Worm (Caenorhabditis elegans) whole organism, L1 larva: Measurements from ENCODE around the gene F22F7.4.
A peak's percentile ranks its signal among the peaks of the same experiment; 100 is the strongest.

ENCODE experiments used
- C16A3.4 ChIP-seq: fragments of 150-350 bp; optimal IDR thresholded peaks from 2 replicates; lab custom pipeline; 2014; ENCODE audit warnings: missing biosample characterization, missing genetic modification characterization
- F16B12.6 ChIP-seq: fragments of 150-350 bp; optimal IDR thresholded peaks from 2 replicates; lab custom pipeline; 2014; ENCODE audit warnings: missing biosample characterization, missing genetic modification characterization
- Y116A8C.19 ChIP-seq: sonication (generic microtip); optimal IDR thresholded peaks from 2 replicates; lab custom pipeline; 2016; ENCODE audit warnings: missing compliant biosample characterization, missing genetic modification characterization, borderline replicate concordance
- alr-1 ChIP-seq: fragments of 200-800 bp; sonication (Bioruptor generic); optimal IDR thresholded peaks from 2 replicates; lab custom pipeline; 2018; ENCODE audit warnings: borderline replicate concordance, mild to moderate bottlenecking, missing genetic modification characterization, missing compliant biosample characterization
- ama-1 ChIP-seq: fragments of 150-350 bp; optimal IDR thresholded peaks from 2 replicates; lab custom pipeline; 2014
- ceh-63 ChIP-seq: fragments of 200-800 bp; sonication (Bioruptor generic); optimal IDR thresholded peaks from 2 replicates; lab custom pipeline; 2018; ENCODE audit warnings: mild to moderate bottlenecking, missing genetic modification characterization, missing compliant biosample characterization
- ceh-82 ChIP-seq, 3 experiments: fragments of 150-350 bp in 1 of 3; sonication (generic microtip) in 2 of 3; optimal IDR thresholded peaks; 2 replicates each; lab custom pipeline; 2014 to 2017; ENCODE audit warnings: missing biosample characterization in 3 of 3, missing genetic modification characterization in 3 of 3
- dpl-1 ChIP-seq, 3 experiments: fragments of 150-350 bp in 2 of 3; sonication (generic microtip) in 1 of 3; optimal IDR thresholded peaks; 2 replicates each; lab custom pipeline; 2014 to 2017; ENCODE audit warnings: missing biosample characterization in 3 of 3, missing genetic modification characterization in 3 of 3, missing genetic modification reagents in 3 of 3
- dsc-1 ChIP-seq: sonication (generic microtip); optimal IDR thresholded peaks from 2 replicates; lab custom pipeline; 2016; ENCODE audit warnings: mild to moderate bottlenecking, missing genetic modification characterization, missing compliant biosample characterization
- efl-1 ChIP-seq, 4 experiments: fragments of 150-350 bp; optimal IDR thresholded peaks in 3 of 4; peaks in 1 of 4; 1 replicate in 1 of 4; 2 replicates in 3 of 4; lab custom pipeline; 2014; ENCODE audit warnings: missing biosample characterization in 2 of 4, missing genetic modification characterization in 2 of 4, missing genetic modification reagents in 2 of 4
- egl-13 ChIP-seq: sonication (generic microtip); optimal IDR thresholded peaks from 2 replicates; lab custom pipeline; 2016; ENCODE audit warnings: missing genotype, missing genetic modification reagents, missing genetic modification characterization, missing compliant biosample characterization
- elt-2 ChIP-seq: sonication (generic microtip); optimal IDR thresholded peaks from 2 replicates; lab custom pipeline; 2016; ENCODE audit warnings: missing genetic modification characterization, mild to moderate bottlenecking, inconsistent platforms, missing compliant biosample characterization, missing genetic modification reagents
- fkh-10 ChIP-seq: sonication (generic microtip); optimal IDR thresholded peaks from 2 replicates; lab custom pipeline; 2017; ENCODE audit warnings: missing biosample characterization, missing genetic modification reagents, missing genetic modification characterization
- fkh-4 ChIP-seq: sonication (generic microtip); optimal IDR thresholded peaks from 2 replicates; lab custom pipeline; 2016; ENCODE audit warnings: missing compliant biosample characterization, missing genetic modification characterization, borderline replicate concordance
- fkh-8 ChIP-seq: sonication (generic microtip); optimal IDR thresholded peaks from 2 replicates; lab custom pipeline; 2016; ENCODE audit warnings: mild to moderate bottlenecking, missing genetic modification characterization, missing compliant biosample characterization
- fos-1 ChIP-seq: fragments of 150-350 bp; optimal IDR thresholded peaks from 2 replicates; lab custom pipeline; 2014; ENCODE audit warnings: missing biosample characterization, missing genetic modification characterization
- hlh-17 ChIP-seq: fragments of 200-800 bp; sonication (Bioruptor generic); optimal IDR thresholded peaks from 2 replicates; lab custom pipeline; 2018; ENCODE audit warnings: missing genetic modification characterization, mild to moderate bottlenecking, missing compliant biosample characterization, moderate library complexity, borderline replicate concordance
- hlh-4 ChIP-seq: sonication (generic microtip); optimal IDR thresholded peaks from 2 replicates; lab custom pipeline; 2016; ENCODE audit warnings: mild to moderate bottlenecking, missing genetic modification characterization, missing compliant biosample characterization
- hpl-2 ChIP-seq: fragments of 150-350 bp; optimal IDR thresholded peaks from 2 replicates; lab custom pipeline; 2014; ENCODE audit warnings: missing biosample characterization, missing genetic modification reagents, missing genetic modification characterization
- irx-1 ChIP-seq: sonication (generic microtip); optimal IDR thresholded peaks from 2 replicates; lab custom pipeline; 2016; ENCODE audit warnings: missing genetic modification characterization, missing compliant biosample characterization
- isw-1 ChIP-seq: fragments of 200-800 bp; sonication (Bioruptor generic); IDR thresholded peaks from 2 replicates; pipeline ENCODE4 v1.3.6; 2022; ENCODE audit warnings: missing genetic modification characterization, missing compliant biosample characterization
- lin-14 ChIP-seq: fragments of 200-800 bp; sonication (Bioruptor generic); optimal IDR thresholded peaks from 2 replicates; lab custom pipeline; 2018; ENCODE audit warnings: mild to moderate bottlenecking, missing genetic modification characterization, moderate library complexity, missing compliant biosample characterization
- lin-15B ChIP-seq: fragments of 150-350 bp; sonication (generic microtip); optimal IDR thresholded peaks from 3 replicates; lab custom pipeline; 2014; ENCODE audit warnings: missing biosample characterization, missing genetic modification characterization
- lin-39 ChIP-seq: fragments of 150-350 bp; optimal IDR thresholded peaks from 2 replicates; lab custom pipeline; 2014; ENCODE audit warnings: missing biosample characterization, missing genetic modification reagents, missing genetic modification characterization
- lsy-2 ChIP-seq, 2 experiments: fragments of 150-350 bp; optimal IDR thresholded peaks; 2 replicates each; lab custom pipeline; 2014; ENCODE audit warnings: missing biosample characterization in 2 of 2, missing genetic modification characterization in 2 of 2
- mab-9 ChIP-seq: fragments of 200-800 bp; sonication (Bioruptor generic); IDR thresholded peaks from 2 replicates; pipeline ENCODE4 v1.3.6; 2022; ENCODE audit warnings: missing genetic modification reagents, missing genetic modification characterization, missing compliant biosample characterization
- mdl-1 ChIP-seq, 2 experiments: fragments of 150-350 bp; optimal IDR thresholded peaks; 2 replicates each; lab custom pipeline; 2014 to 2017; ENCODE audit warnings: missing biosample characterization in 2 of 2, missing genetic modification characterization in 2 of 2, inconsistent platforms in 1 of 2
- mep-1 ChIP-seq: fragments of 150-350 bp; optimal IDR thresholded peaks from 2 replicates; lab custom pipeline; 2014; ENCODE audit warnings: missing biosample characterization, missing genetic modification characterization
- nhr-11 ChIP-seq: fragments of 150-350 bp; optimal IDR thresholded peaks from 2 replicates; lab custom pipeline; 2014; ENCODE audit warnings: missing biosample characterization, missing genetic modification characterization
- nhr-19 ChIP-seq: fragments of 200-800 bp; sonication (Bioruptor generic); conservative IDR thresholded peaks from 2 replicates; pipeline ENCODE4 v1.3.6; 2022; ENCODE audit warnings: missing genetic modification characterization, missing compliant biosample characterization
- nhr-20 ChIP-seq: sonication (generic microtip); optimal IDR thresholded peaks from 2 replicates; lab custom pipeline; 2016; ENCODE audit warnings: mild to moderate bottlenecking, missing genetic modification characterization, missing compliant biosample characterization
- nhr-237 ChIP-seq: fragments of 150-350 bp; optimal IDR thresholded peaks from 2 replicates; lab custom pipeline; 2014; ENCODE audit warnings: missing biosample characterization, missing genetic modification characterization
- nhr-28 ChIP-seq: fragments of 150-350 bp; optimal IDR thresholded peaks from 2 replicates; lab custom pipeline; 2014; ENCODE audit warnings: missing biosample characterization, missing genetic modification characterization
- nhr-47 ChIP-seq: sonication (generic microtip); optimal IDR thresholded peaks from 2 replicates; lab custom pipeline; 2016; ENCODE audit warnings: mild to moderate bottlenecking, missing genetic modification characterization, moderate library complexity, missing compliant biosample characterization
- nhr-71 ChIP-seq: sonication (generic microtip); optimal IDR thresholded peaks from 2 replicates; lab custom pipeline; 2016; ENCODE audit warnings: mild to moderate bottlenecking, missing genetic modification characterization, moderate library complexity, missing compliant biosample characterization
- nhr-77 ChIP-seq: fragments of 150-350 bp; optimal IDR thresholded peaks from 2 replicates; lab custom pipeline; 2014; ENCODE audit warnings: missing biosample characterization, missing genetic modification characterization
- pag-3 ChIP-seq: sonication (generic microtip); optimal IDR thresholded peaks from 2 replicates; lab custom pipeline; 2017; ENCODE audit warnings: missing genetic modification characterization, mild to moderate bottlenecking, missing compliant biosample characterization, antibody characterized with exemption, borderline replicate concordance; ENCODE audit not compliant: insufficient read depth
- pax-3 ChIP-seq: fragments of 200-800 bp; sonication (Bioruptor generic); optimal IDR thresholded peaks from 2 replicates; lab custom pipeline; 2018; ENCODE audit warnings: mild to moderate bottlenecking, missing genetic modification characterization, moderate library complexity, missing compliant biosample characterization
- pqm-1 ChIP-seq: sonication (generic microtip); optimal IDR thresholded peaks from 3 replicates; lab custom pipeline; 2017; ENCODE audit warnings: missing biosample characterization, missing genetic modification characterization
- rnt-1 ChIP-seq: sonication (generic microtip); optimal IDR thresholded peaks from 2 replicates; lab custom pipeline; 2016; ENCODE audit warnings: mild to moderate bottlenecking, missing genetic modification characterization, moderate library complexity, missing compliant biosample characterization
- skn-1 ChIP-seq: fragments of 150-350 bp; optimal IDR thresholded peaks from 2 replicates; lab custom pipeline; 2014; ENCODE audit warnings: missing biosample characterization, missing genetic modification characterization
- sup-37 ChIP-seq: fragments of 200-800 bp; sonication (Bioruptor generic); optimal IDR thresholded peaks from 2 replicates; lab custom pipeline; 2018; ENCODE audit warnings: mild to moderate bottlenecking, missing genetic modification characterization, missing compliant biosample characterization
- swsn-7 ChIP-seq: sonication (generic microtip); optimal IDR thresholded peaks from 2 replicates; lab custom pipeline; 2016; ENCODE audit warnings: missing genetic modification characterization, missing compliant biosample characterization
- tbx-2 ChIP-seq: sonication (generic microtip); optimal IDR thresholded peaks from 2 replicates; lab custom pipeline; 2016; ENCODE audit warnings: missing genetic modification characterization, missing compliant biosample characterization
- tlp-1 ChIP-seq: fragments of 150-350 bp; optimal IDR thresholded peaks from 2 replicates; lab custom pipeline; 2014; ENCODE audit warnings: missing biosample characterization, missing genetic modification characterization
- unc-86 ChIP-seq: sonication (generic microtip); optimal IDR thresholded peaks from 2 replicates; lab custom pipeline; 2016; ENCODE audit warnings: missing genetic modification characterization, missing compliant biosample characterization
- xbp-1 ChIP-seq: sonication (generic microtip); optimal IDR thresholded peaks from 2 replicates; lab custom pipeline; 2016; ENCODE audit warnings: missing genetic modification characterization, missing compliant biosample characterization
- ztf-11 ChIP-seq, 2 experiments: sonication (generic microtip); optimal IDR thresholded peaks; 2 replicates each; lab custom pipeline; 2016 to 2017; ENCODE audit warnings: missing genetic modification characterization in 2 of 2, missing biosample characterization in 1 of 2, missing compliant biosample characterization in 1 of 2
- ztf-4 ChIP-seq: fragments of 150-350 bp; optimal IDR thresholded peaks from 2 replicates; lab custom pipeline; 2014; ENCODE audit warnings: missing biosample characterization, missing genetic modification characterization

F22F7.4 gene

ce11 chrV:2134340-2134739 lies 28.5 kb upstream of the F22F7.4 start:
- peak in 1 of 3 experiments; percentile 8 for TF ChIP-seq ceh-82 (tag; optimal IDR thresholded peaks at IDR 0.05; lab: Kevin White, UChicago)
- peak; percentile 26 for TF ChIP-seq nhr-19 (GFP tag; lab: Robert Waterston, UW)
- TF ChIP-seq tbx-2 (tag; lab: Kevin White, UChicago) = peak; percentile 47
- TF ChIP-seq lin-14 (GFP tag; lab: Kevin White, UChicago) = peak; percentile 92
- peak; percentile 12 for TF ChIP-seq dsc-1 (tag; lab: Kevin White, UChicago)
- TF ChIP-seq fkh-8 (tag; lab: Kevin White, UChicago) = peak; percentile 25
- no peak for TF ChIP-seq sup-37 (GFP tag; lab: Kevin White, UChicago)
- peak; percentile 9 to 18 for TF ChIP-seq lsy-2 (tag; optimal IDR thresholded peaks at IDR 0.05; lab: Kevin White, UChicago)
- no peak for TF ChIP-seq Y116A8C.19
- peak in 1 of 3 experiments; percentile 7 for TF ChIP-seq dpl-1 (GFP tag; optimal IDR thresholded peaks at IDR 0.05; lab: Kevin White, UChicago)
- peak; percentile 51 for TF ChIP-seq nhr-71 (tag; lab: Kevin White, UChicago)
- TF ChIP-seq rnt-1 = peak; percentile 10
- TF ChIP-seq unc-86 (tag; lab: Kevin White, UChicago) = peak; percentile 26
- TF ChIP-seq nhr-47 (tag; lab: Kevin White, UChicago) = peak; percentile 30
- no peak for TF ChIP-seq mdl-1 (tag; optimal IDR thresholded peaks at IDR 0.05; lab: Kevin White, UChicago)
- TF ChIP-seq lin-39 (tag; lab: Kevin White, UChicago) = no peak

ce11 chrV:2133512-2133911 lies 27.6 kb upstream of the F22F7.4 start:
- TF ChIP-seq irx-1 (tag; lab: Kevin White, UChicago) = peak; percentile 53
- TF ChIP-seq skn-1 (tag; lab: Kevin White, UChicago) = peak; percentile 53
- no peak for TF ChIP-seq ztf-4
- TF ChIP-seq pax-3 (tag; lab: Kevin White, UChicago) = peak; percentile 1
- TF ChIP-seq egl-13 (tag; lab: Kevin White, UChicago) = peak; percentile 70
- peak; percentile 33 for TF ChIP-seq isw-1 (GFP tag; lab: Robert Waterston, UW)
- peak; percentile 75 for TF ChIP-seq nhr-47 (tag; lab: Kevin White, UChicago)
- TF ChIP-seq tlp-1 (tag; lab: Kevin White, UChicago) = no peak
- TF ChIP-seq xbp-1 (tag; lab: Kevin White, UChicago) = peak; percentile 53
- TF ChIP-seq pqm-1 (tag; lab: Kevin White, UChicago) = no peak
- no peak for TF ChIP-seq ceh-63 (GFP tag; lab: Kevin White, UChicago)
- TF ChIP-seq dpl-1 (GFP tag; optimal IDR thresholded peaks at IDR 0.05; lab: Kevin White, UChicago) = peak in 1 of 3 experiments; percentile 49
- no peak for TF ChIP-seq fkh-4 (tag; lab: Kevin White, UChicago)
- peak; percentile 36 for TF ChIP-seq C16A3.4 (tag; lab: Kevin White, UChicago)
- TF ChIP-seq pag-3 = no peak
- TF ChIP-seq ztf-11 (tag; optimal IDR thresholded peaks at IDR 0.05; lab: Kevin White, UChicago) = peak in 1 of 2 experiments; percentile 19
- TF ChIP-seq mep-1 (tag; lab: Kevin White, UChicago) = peak; percentile 71
- peak; percentile 61 for TF ChIP-seq swsn-7
- peak; percentile 76 for TF ChIP-seq fkh-10
- no peak for TF ChIP-seq nhr-28
- TF ChIP-seq alr-1 (tag; lab: Kevin White, UChicago) = no peak
- no peak for TF ChIP-seq lin-39 (tag; lab: Kevin White, UChicago)
- TF ChIP-seq lsy-2 (tag; optimal IDR thresholded peaks at IDR 0.05; lab: Kevin White, UChicago) = peak; percentile 60 to 72
- no peak for TF ChIP-seq hlh-4 (tag; lab: Kevin White, UChicago)
- TF ChIP-seq F16B12.6 (tag; lab: Kevin White, UChicago) = no peak
- TF ChIP-seq hpl-2 (GFP tag; lab: Kevin White, UChicago) = no peak
- peak; percentile 35 to 44 for TF ChIP-seq efl-1 (optimal IDR thresholded peaks at IDR 0.05; lab: Kevin White, UChicago)
- TF ChIP-seq efl-1 (GFP tag; optimal IDR thresholded peaks at IDR 0.05 in 1 of 2; lab: Kevin White, UChicago) = peak in 1 of 2 experiments; percentile 50
- TF ChIP-seq lin-15B (tag; lab: Kevin White, UChicago) = no peak
- TF ChIP-seq nhr-77 (tag; lab: Kevin White, UChicago) = no peak
- TF ChIP-seq mab-9 (GFP tag; lab: Robert Waterston, UW) = peak; percentile 44; the same call in 1 of the 2 replicates
- peak; percentile 64 for TF ChIP-seq nhr-20 (tag; lab: Kevin White, UChicago)
- no peak for TF ChIP-seq elt-2
- peak; percentile 64 for TF ChIP-seq dsc-1 (tag; lab: Kevin White, UChicago)
- TF ChIP-seq unc-86 (tag; lab: Kevin White, UChicago) = peak; percentile 91
- no peak for TF ChIP-seq nhr-237 (tag; lab: Kevin White, UChicago)
- peak in 1 of 2 experiments; percentile 69 for TF ChIP-seq mdl-1 (tag; optimal IDR thresholded peaks at IDR 0.05; lab: Kevin White, UChicago)
- TF ChIP-seq nhr-11 (tag; lab: Kevin White, UChicago) = no peak
- peak; percentile 86 for TF ChIP-seq fkh-8 (tag; lab: Kevin White, UChicago)
- TF ChIP-seq ama-1 (lab: Kevin White, UChicago) = no peak
- no peak for TF ChIP-seq fos-1 (tag; lab: Kevin White, UChicago)
- no peak for TF ChIP-seq hlh-17 (GFP tag; lab: Kevin White, UChicago)
